Worm (Caenorhabditis elegans) whole organism, L3 larva: ENCODE measurements around the gene F44E7.5.
"Not testable (repeated sequence)": the region's sequence is repeated elsewhere in the genome, so short reads cannot be mapped to it uniquely, and the experiment has no call there.

Experiments used
- R02D3.7 ChIP-seq: fragments of 150-350 bp; optimal IDR thresholded peaks from 2 replicates; lab custom pipeline; 2014; ENCODE audit warnings: missing biosample characterization, missing genetic modification characterization
- ZK546.5 ChIP-seq: sonication (generic microtip); optimal IDR thresholded peaks from 2 replicates; lab custom pipeline; 2017; ENCODE audit warnings: missing biosample characterization, missing genetic modification characterization
- ama-1 ChIP-seq: fragments of 150-350 bp; optimal IDR thresholded peaks from 2 replicates; lab custom pipeline; 2018
- ceh-16 ChIP-seq: sonication (generic microtip); optimal IDR thresholded peaks from 2 replicates; lab custom pipeline; 2017; ENCODE audit warnings: missing biosample characterization, missing genetic modification characterization
- ceh-28 ChIP-seq: fragments of 150-350 bp; optimal IDR thresholded peaks from 2 replicates; lab custom pipeline; 2014; ENCODE audit warnings: missing biosample characterization, missing genetic modification reagents, missing genetic modification characterization
- ceh-82 ChIP-seq: fragments of 150-350 bp; optimal IDR thresholded peaks from 2 replicates; lab custom pipeline; 2014; ENCODE audit warnings: missing biosample characterization, missing genetic modification characterization
- daf-12 ChIP-seq: fragments of 150-350 bp; optimal IDR thresholded peaks from 2 replicates; lab custom pipeline; 2014; ENCODE audit warnings: missing biosample characterization, missing genetic modification reagents, missing genetic modification characterization
- egl-27 ChIP-seq: sonication (generic microtip); optimal IDR thresholded peaks from 4 replicates; lab custom pipeline; 2017; ENCODE audit warnings: missing biosample characterization, missing genetic modification reagents, missing genetic modification characterization
- egl-5 ChIP-seq: fragments of 150-350 bp; optimal IDR thresholded peaks from 2 replicates; lab custom pipeline; 2017; ENCODE audit warnings: missing biosample characterization, missing genetic modification reagents, missing genetic modification characterization, inconsistent platforms
- elt-2 ChIP-seq: sonication (generic microtip); optimal IDR thresholded peaks from 2 replicates; lab custom pipeline; 2016; ENCODE audit warnings: missing genetic modification reagents, mild to moderate bottlenecking, missing genetic modification characterization, missing compliant biosample characterization
- elt-3 ChIP-seq, 3 experiments: fragments of 150-350 bp in 1 of 3; sonication (generic microtip) in 2 of 3; optimal IDR thresholded peaks; 2 replicates in 2 of 3; 4 replicates in 1 of 3; lab custom pipeline; 2014 to 2017; ENCODE audit warnings: missing biosample characterization in 3 of 3, missing genetic modification characterization in 3 of 3
- eor-1 ChIP-seq, 2 experiments: fragments of 150-350 bp; optimal IDR thresholded peaks; 2 replicates each; lab custom pipeline; 2014 to 2018; ENCODE audit warnings: missing biosample characterization in 2 of 2, missing genetic modification characterization in 2 of 2
- fkh-2 ChIP-seq: fragments of 150-350 bp; optimal IDR thresholded peaks from 2 replicates; lab custom pipeline; 2014; ENCODE audit warnings: missing biosample characterization, missing genetic modification reagents, missing genetic modification characterization
- hmg-11 ChIP-seq: sonication (generic microtip); optimal IDR thresholded peaks from 2 replicates; lab custom pipeline; 2016; ENCODE audit warnings: missing genetic modification characterization, missing compliant biosample characterization
- jun-1 ChIP-seq: fragments of 150-350 bp; optimal IDR thresholded peaks from 2 replicates; lab custom pipeline; 2014; ENCODE audit warnings: missing biosample characterization, missing genetic modification reagents, missing genetic modification characterization
- lin-39 ChIP-seq: fragments of 150-350 bp; optimal IDR thresholded peaks from 2 replicates; lab custom pipeline; 2018; ENCODE audit warnings: missing biosample characterization, missing genetic modification reagents, missing genetic modification characterization
- lsy-12 ChIP-seq: sonication (generic microtip); optimal IDR thresholded peaks from 2 replicates; lab custom pipeline; 2016; ENCODE audit warnings: mild to moderate bottlenecking, missing genetic modification characterization, missing compliant biosample characterization
- nfya-1 ChIP-seq: sonication (generic microtip); optimal IDR thresholded peaks from 2 replicates; lab custom pipeline; 2017; ENCODE audit warnings: missing genetic modification characterization, mild to moderate bottlenecking, missing compliant biosample characterization, antibody characterized with exemption, moderate library complexity; ENCODE audit not compliant: insufficient read depth
- nhr-12 ChIP-seq: fragments of 150-350 bp; optimal IDR thresholded peaks from 2 replicates; lab custom pipeline; 2014; ENCODE audit warnings: missing biosample characterization, missing genetic modification characterization
- nhr-237 ChIP-seq: fragments of 150-350 bp; optimal IDR thresholded peaks from 2 replicates; lab custom pipeline; 2014; ENCODE audit warnings: missing biosample characterization, missing genetic modification characterization
- nhr-25 ChIP-seq: sonication (generic microtip); optimal IDR thresholded peaks from 2 replicates; lab custom pipeline; 2017; ENCODE audit warnings: missing biosample characterization, missing genetic modification characterization
- nhr-28 ChIP-seq: fragments of 150-350 bp; optimal IDR thresholded peaks from 2 replicates; lab custom pipeline; 2014; ENCODE audit warnings: missing biosample characterization, missing genetic modification characterization
- nhr-43 ChIP-seq: sonication (generic microtip); optimal IDR thresholded peaks from 2 replicates; lab custom pipeline; 2016; ENCODE audit warnings: mild to moderate bottlenecking, missing genetic modification characterization, missing compliant biosample characterization; ENCODE audit not compliant: poor library complexity, severe bottlenecking
- nhr-67 ChIP-seq: fragments of 150-350 bp; optimal IDR thresholded peaks from 2 replicates; lab custom pipeline; 2014; ENCODE audit warnings: missing biosample characterization, missing genetic modification characterization
- nhr-76 ChIP-seq: fragments of 150-350 bp; sonication (generic microtip); optimal IDR thresholded peaks from 5 replicates; lab custom pipeline; 2014; ENCODE audit warnings: missing biosample characterization, missing genetic modification characterization
- nhr-77 ChIP-seq: fragments of 150-350 bp; optimal IDR thresholded peaks from 2 replicates; lab custom pipeline; 2014; ENCODE audit warnings: missing biosample characterization, missing genetic modification characterization
- pqm-1 ChIP-seq: fragments of 150-350 bp; optimal IDR thresholded peaks from 2 replicates; lab custom pipeline; 2017; ENCODE audit warnings: missing biosample characterization, missing genetic modification characterization, inconsistent platforms
- sea-2 ChIP-seq: fragments of 150-350 bp; sonication (generic microtip); optimal IDR thresholded peaks from 4 replicates; lab custom pipeline; 2014; ENCODE audit warnings: missing biosample characterization, missing genetic modification reagents, missing genetic modification characterization
- skn-1 ChIP-seq: fragments of 150-350 bp; optimal IDR thresholded peaks from 2 replicates; lab custom pipeline; 2014; ENCODE audit warnings: missing biosample characterization, missing genetic modification characterization
- snpc-4 ChIP-seq: fragments of 150-350 bp; optimal IDR thresholded peaks from 2 replicates; lab custom pipeline; 2014; ENCODE audit warnings: missing biosample characterization, missing genetic modification characterization
- tbx-2 ChIP-seq: sonication (generic microtip); optimal IDR thresholded peaks from 2 replicates; lab custom pipeline; 2016; ENCODE audit warnings: mild to moderate bottlenecking, missing genetic modification characterization, missing compliant biosample characterization
- unc-39 ChIP-seq: sonication (generic microtip); optimal IDR thresholded peaks from 4 replicates; lab custom pipeline; 2017; ENCODE audit warnings: missing biosample characterization, missing genetic modification characterization
- unc-62 ChIP-seq: fragments of 150-350 bp; sonication (generic microtip); optimal IDR thresholded peaks from 4 replicates; lab custom pipeline; 2014; ENCODE audit warnings: missing biosample characterization, missing genetic modification reagents, missing genetic modification characterization

The F44E7.5 gene

DNA sequence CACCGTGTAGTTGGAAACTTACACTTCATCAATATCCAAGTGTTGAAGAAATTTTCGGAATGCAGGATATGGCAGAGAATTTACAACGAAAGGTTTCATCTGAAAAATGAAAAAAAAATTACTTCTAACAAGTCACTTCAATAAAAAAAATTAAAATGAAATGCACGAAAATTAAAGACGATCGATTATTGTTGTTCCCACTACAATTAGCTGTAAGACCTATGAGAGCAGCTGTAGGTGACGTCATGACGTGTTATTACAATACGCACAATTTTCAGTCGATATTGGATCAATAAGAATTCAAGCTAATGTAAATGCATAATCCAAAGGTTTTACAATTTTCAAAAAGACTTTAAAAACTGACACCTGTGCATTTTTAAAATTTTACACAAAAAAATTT is 20.6 kb downstream of the F44E7.5 start, which contains the start of gene C53A3.1:
Gene C53A3.1 (minus strand): TSS at position 101 of the 400 bp plus-strand sequence.
- TF ChIP-seq ZK546.5 (no peak), nhr-76 (tag; lab: Kevin White, UChicago) (no peak)

ce11 chrV:5758780-5759179 is 21.9 kb downstream of the F44E7.5 start, which contains the start of gene C53A3.4:
Gene C53A3.4, minus strand, starts transcription at chrV:5758880.
- TF ChIP-seq pqm-1 (tag; lab: Kevin White, UChicago): no peak
- no peak for TF ChIP-seq jun-1 (tag; lab: Kevin White, UChicago)
- TF ChIP-seq ceh-28 (tag; lab: Kevin White, UChicago): no peak
- no peak for TF ChIP-seq sea-2 (GFP tag; lab: Kevin White, UChicago)
- no peak for TF ChIP-seq nhr-77 (tag; lab: Kevin White, UChicago)
- TF ChIP-seq eor-1 (tag; optimal IDR thresholded peaks at IDR 0.05; lab: Kevin White, UChicago): no peak
- TF ChIP-seq R02D3.7: no peak
- no peak for TF ChIP-seq elt-2 (tag; lab: Kevin White, UChicago)
- no peak for TF ChIP-seq ceh-16 (tag; lab: Kevin White, UChicago)

ce11 chrV:5756193-5756592 is 24.5 kb downstream of the F44E7.5 start, which contains the start of gene C53A3.3:
Gene C53A3.3, plus strand, starts transcription at chrV:5756493.
- TF ChIP-seq tbx-2 (no peak), fkh-2 (tag; lab: Kevin White, UChicago) (no peak), unc-39 (tag; lab: Kevin White, UChicago) (no peak), egl-5 (no peak), daf-12 (tag; lab: Kevin White, UChicago) (no peak), nhr-28 (tag; lab: Kevin White, UChicago) (no peak), nhr-12 (no peak), lsy-12 (no peak), ZK546.5 (no peak), elt-3 (tag; optimal IDR thresholded peaks at IDR 0.05; lab: Kevin White, UChicago) (no peak), ceh-82 (no peak), jun-1 (tag; lab: Kevin White, UChicago) (no peak), ama-1 (lab: Kevin White, UChicago) (no peak), unc-62 (no peak), nhr-67 (tag; lab: Kevin White, UChicago) (no peak), snpc-4 (tag; lab: Kevin White, UChicago) (no peak), ceh-28 (tag; lab: Kevin White, UChicago) (no peak), nhr-25 (tag; lab: Kevin White, UChicago) (no peak)

DNA sequence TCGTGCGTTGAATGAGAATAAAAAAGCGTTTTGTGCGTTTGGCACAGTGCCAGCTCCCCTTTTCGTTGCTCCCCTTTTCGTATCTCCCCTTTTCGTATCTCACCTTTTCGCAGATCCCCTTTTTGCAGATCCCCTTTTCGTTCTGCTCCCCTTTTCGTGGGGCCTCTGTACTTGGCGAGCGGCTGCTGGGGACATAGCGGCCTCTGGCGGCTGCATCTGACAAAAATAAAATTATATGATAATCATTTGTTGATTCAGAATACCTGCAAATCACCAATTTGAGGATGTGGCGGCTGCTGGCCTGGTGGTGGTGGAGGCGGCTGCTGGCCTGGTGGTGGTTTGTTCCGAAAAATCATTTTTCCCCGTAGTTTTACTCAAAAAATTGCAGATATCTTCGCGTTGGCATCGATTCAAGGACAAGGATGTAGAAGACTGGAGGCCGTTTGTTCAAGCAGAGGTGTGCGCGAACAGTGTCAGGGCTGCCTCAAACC is 25.5 kb downstream of the F44E7.5 start, which contains the start of gene K09H11.11:
Gene K09H11.11 (minus strand): TSS at position 51 of the 491 bp plus-strand sequence.
- not testable (repeated sequence) for TF ChIP-seq nhr-43; nhr-237 (tag; lab: Kevin White, UChicago); lin-39 (tag; lab: Kevin White, UChicago)

ce11 chrV:5753432-5753831 is 27.3 kb downstream of the F44E7.5 start, which contains the start of gene pgph-1:
Gene pgph-1, minus strand, starts transcription at chrV:5753532.
- TF ChIP-seq nhr-28 (tag; lab: Kevin White, UChicago) (no peak), pqm-1 (tag; lab: Kevin White, UChicago) (no peak), ceh-16 (tag; lab: Kevin White, UChicago) (no peak), tbx-2 (no peak), nhr-237 (tag; lab: Kevin White, UChicago) (no peak), egl-5 (no peak), egl-27 (no peak), daf-12 (tag; lab: Kevin White, UChicago) (no peak), skn-1 (no peak), ZK546.5 (no peak), nfya-1 (tag; lab: Kevin White, UChicago) (no peak), unc-62 (no peak), nhr-67 (tag; lab: Kevin White, UChicago) (no peak), elt-2 (tag; lab: Kevin White, UChicago) (no peak), hmg-11 (no peak)
- TF ChIP-seq, all 47 proteins: peak for 0
